Worm (Caenorhabditis elegans) whole organism, L3 larva: ENCODE results near the gene pars-1.

Experiments used
- R02D3.7 ChIP-seq: fragments of 150-350 bp; optimal IDR thresholded peaks from 2 replicates; lab custom pipeline; 2014; ENCODE audit warnings: missing biosample characterization, missing genetic modification characterization
- ama-1 ChIP-seq: fragments of 150-350 bp; optimal IDR thresholded peaks from 2 replicates; lab custom pipeline; 2018
- elt-3 ChIP-seq, 3 experiments: fragments of 150-350 bp in 1 of 3; sonication (generic microtip) in 2 of 3; optimal IDR thresholded peaks; 2 replicates in 2 of 3; 4 replicates in 1 of 3; lab custom pipeline; 2014 to 2017; ENCODE audit warnings: missing biosample characterization in 3 of 3, missing genetic modification characterization in 3 of 3
- lin-15B ChIP-seq: fragments of 150-350 bp; optimal IDR thresholded peaks from 2 replicates; lab custom pipeline; 2014; ENCODE audit warnings: missing biosample characterization, missing genetic modification characterization
- nhr-76 ChIP-seq: fragments of 150-350 bp; sonication (generic microtip); optimal IDR thresholded peaks from 5 replicates; lab custom pipeline; 2014; ENCODE audit warnings: missing biosample characterization, missing genetic modification characterization
- skn-1 ChIP-seq: fragments of 150-350 bp; optimal IDR thresholded peaks from 2 replicates; lab custom pipeline; 2014; ENCODE audit warnings: missing biosample characterization, missing genetic modification characterization
- snpc-4 ChIP-seq: fragments of 150-350 bp; optimal IDR thresholded peaks from 2 replicates; lab custom pipeline; 2014; ENCODE audit warnings: missing biosample characterization, missing genetic modification characterization
- tbx-2 ChIP-seq: sonication (generic microtip); optimal IDR thresholded peaks from 2 replicates; lab custom pipeline; 2016; ENCODE audit warnings: mild to moderate bottlenecking, missing genetic modification characterization, missing compliant biosample characterization
- unc-62 ChIP-seq: fragments of 150-350 bp; sonication (generic microtip); optimal IDR thresholded peaks from 4 replicates; lab custom pipeline; 2014; ENCODE audit warnings: missing biosample characterization, missing genetic modification reagents, missing genetic modification characterization
- zag-1 ChIP-seq: fragments of 150-350 bp; optimal IDR thresholded peaks from 2 replicates; lab custom pipeline; 2014; ENCODE audit warnings: missing biosample characterization, missing genetic modification characterization
- ztf-11 ChIP-seq: fragments of 150-350 bp; optimal IDR thresholded peaks from 2 replicates; lab custom pipeline; 2014; ENCODE audit warnings: missing biosample characterization, missing genetic modification characterization

DNA sequence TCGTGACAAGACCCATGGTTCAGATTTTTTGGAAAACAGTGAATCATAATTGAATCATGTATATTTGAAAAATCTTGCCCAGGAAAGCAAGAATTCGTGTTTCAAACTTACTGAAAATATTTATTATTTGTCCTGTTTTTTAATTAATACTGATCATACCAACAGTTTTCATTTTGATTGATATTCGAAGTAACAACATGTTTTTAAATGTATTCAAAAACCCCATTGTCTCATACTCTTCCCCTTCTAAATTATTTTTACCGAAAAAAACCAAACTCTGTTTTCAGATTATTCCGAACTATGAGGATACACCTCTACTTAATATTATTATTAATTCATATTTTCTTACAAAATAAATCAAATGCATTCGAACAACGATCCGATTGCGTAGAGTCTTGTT, 22.6 kb upstream of the pars-1 start, which contains the start of gene R151.1:
- TF ChIP-seq lin-15B (no peak), tbx-2 (tag; lab: Kevin White, UChicago) (no peak), nhr-76 (tag; lab: Kevin White, UChicago) (no peak), zag-1 (tag; lab: Kevin White, UChicago) (no peak), ama-1 (no peak), ztf-11 (no peak), unc-62 (GFP tag; lab: Kevin White, UChicago) (no peak), snpc-4 (no peak), elt-3 (tag; optimal IDR thresholded peaks at IDR 0.05; lab: Kevin White, UChicago) (no peak), R02D3.7 (tag; lab: Kevin White, UChicago) (no peak), skn-1 (no peak)
